Fruit fly (Drosophila melanogaster) whole organism, embryonic: ENCODE results near the gene Gli.

Experiments used
- Abd-B ChIP-seq: fragments of 200-800 bp; sonication (Bioruptor generic); optimal IDR thresholded peaks from 2 replicates; lab custom pipeline; 2018; ENCODE audit warnings: missing biosample characterization, mild to moderate bottlenecking, missing genetic modification characterization, moderate library complexity
- B-H2 ChIP-seq: fragments of 200-800 bp; sonication (Bioruptor generic); optimal IDR thresholded peaks from 2 replicates; lab custom pipeline; 2018; ENCODE audit warnings: missing biosample characterization, mild to moderate bottlenecking, missing genetic modification characterization
- Bteb2 ChIP-seq: fragments of 200-800 bp; sonication (Bioruptor generic); optimal IDR thresholded peaks from 2 replicates; lab custom pipeline; 2016; ENCODE audit warnings: missing biosample characterization, missing genetic modification characterization
- CG11695 ChIP-seq: fragments of 200-800 bp; sonication (Bioruptor generic); IDR thresholded peaks from 3 replicates; pipeline ENCODE4 v1.3.6; 2022; ENCODE audit warnings: missing biosample characterization, missing genetic modification characterization
- CG13287 ChIP-seq: fragments of 200-800 bp; sonication (Bioruptor generic); IDR thresholded peaks from 2 replicates; pipeline ENCODE4 v1.3.6; 2022; ENCODE audit warnings: missing biosample characterization, missing genetic modification characterization; ENCODE audit not compliant: partially characterized antibody
- CG15073 ChIP-seq: fragments of 200-800 bp; sonication (Bioruptor generic); optimal IDR thresholded peaks from 2 replicates; lab custom pipeline; 2016; ENCODE audit warnings: missing biosample characterization, missing genetic modification characterization
- CG15601 ChIP-seq: fragments of 200-800 bp; sonication (Bioruptor generic); optimal IDR thresholded peaks from 3 replicates; lab custom pipeline; 2019; ENCODE audit warnings: missing biosample characterization, mild to moderate bottlenecking, missing genetic modification characterization, moderate library complexity
- CG2120 ChIP-seq: fragments of 200-800 bp; sonication (Bioruptor generic); optimal IDR thresholded peaks from 3 replicates; lab custom pipeline; 2016; ENCODE audit warnings: missing biosample characterization, missing genetic modification characterization
- CG2678 ChIP-seq: fragments of 200-800 bp; sonication (Bioruptor generic); optimal IDR thresholded peaks from 3 replicates; lab custom pipeline; 2019; ENCODE audit warnings: missing biosample characterization, mild to moderate bottlenecking, missing genetic modification characterization, moderate library complexity
- CG30020 ChIP-seq: fragments of 200-800 bp; optimal IDR thresholded peaks from 2 replicates; lab custom pipeline; 2019; ENCODE audit warnings: missing biosample characterization, mild to moderate bottlenecking, missing genetic modification characterization, moderate library complexity
- CG3847 ChIP-seq: fragments of 200-800 bp; sonication (Bioruptor generic); IDR thresholded peaks from 2 replicates; pipeline ENCODE4 v1.3.6; 2022; ENCODE audit warnings: missing biosample characterization, missing genetic modification characterization
- CG6254 ChIP-seq: fragments of 200-800 bp; sonication (Bioruptor generic); optimal IDR thresholded peaks from 3 replicates; lab custom pipeline; 2017; ENCODE audit warnings: mild to moderate bottlenecking, missing biosample characterization, missing genetic modification reagents, missing genetic modification characterization
- CG6683 ChIP-seq: fragments of 200-800 bp; sonication (Bioruptor generic); optimal IDR thresholded peaks from 2 replicates; lab custom pipeline; 2017; ENCODE audit warnings: missing biosample characterization, mild to moderate bottlenecking, missing genetic modification characterization, missing genetic modification reagents
- Deaf1 ChIP-seq: fragments of 200-800 bp; optimal IDR thresholded peaks from 3 replicates; lab custom pipeline; 2019; ENCODE audit warnings: missing biosample characterization, mild to moderate bottlenecking, missing genetic modification characterization, moderate library complexity
- Dip2 ChIP-seq: fragments of 200-800 bp; sonication (Bioruptor generic); IDR thresholded peaks from 2 replicates; pipeline ENCODE4 v1.3.6; 2022; ENCODE audit warnings: missing biosample characterization, missing genetic modification characterization
- Dref ChIP-seq: fragments of 200-800 bp; sonication (Bioruptor generic); IDR thresholded peaks from 2 replicates; pipeline ENCODE4 v1.3.6; 2022; ENCODE audit warnings: missing biosample characterization, missing genetic modification characterization
- HLH3B ChIP-seq: fragments of 200-800 bp; sonication (Bioruptor generic); IDR thresholded peaks from 2 replicates; pipeline ENCODE4 v1.3.6; 2022; ENCODE audit warnings: missing biosample characterization, missing genetic modification characterization
- HmgD ChIP-seq: fragments of 200-800 bp; sonication (Bioruptor generic); optimal IDR thresholded peaks from 3 replicates; lab custom pipeline; 2016; ENCODE audit warnings: missing biosample characterization, missing genetic modification characterization
- Hr39 ChIP-seq: fragments of >200 bp; optimal IDR thresholded peaks from 2 replicates; lab custom pipeline; 2017
- Lim3 ChIP-seq: fragments of 200-800 bp; sonication (Bioruptor generic); IDR thresholded peaks from 2 replicates; pipeline ENCODE4 v1.3.6; 2022; ENCODE audit warnings: missing biosample characterization, missing genetic modification characterization
- MTF-1 ChIP-seq: fragments of 200-800 bp; sonication (Bioruptor generic); optimal IDR thresholded peaks from 2 replicates; lab custom pipeline; 2018; ENCODE audit warnings: missing biosample characterization, mild to moderate bottlenecking, missing genetic modification characterization, borderline replicate concordance
- Med ChIP-seq: fragments of 200-800 bp; sonication (Bioruptor generic); peaks from one replicate; lab custom pipeline; 2016; ENCODE audit warnings: missing biosample characterization, missing genetic modification characterization, mild to moderate bottlenecking, inconsistent platforms, moderate library complexity
- Neu2 ChIP-seq: fragments of 200-800 bp; sonication (Bioruptor generic); optimal IDR thresholded peaks from 3 replicates; lab custom pipeline; 2016; ENCODE audit warnings: missing biosample characterization, missing genetic modification characterization, borderline replicate concordance
- Nf-YA ChIP-seq: fragments of 200-800 bp; sonication (Bioruptor generic); IDR thresholded peaks from 2 replicates; pipeline ENCODE4 v1.3.6; 2022; ENCODE audit warnings: missing biosample characterization, missing genetic modification characterization
- Ravus ChIP-seq: fragments of 200-800 bp; sonication (Bioruptor generic); IDR thresholded peaks from 2 replicates; pipeline ENCODE4 v1.3.6; 2022; ENCODE audit warnings: missing biosample characterization, missing genetic modification characterization
- Side ChIP-seq: fragments of 200-800 bp; sonication (Bioruptor generic); optimal IDR thresholded peaks from 2 replicates; lab custom pipeline; 2016; ENCODE audit warnings: missing biosample characterization, missing genetic modification characterization
- Six4 ChIP-seq: fragments of 200-800 bp; sonication (Bioruptor generic); optimal IDR thresholded peaks from 2 replicates; lab custom pipeline; 2016; ENCODE audit warnings: missing biosample characterization, missing genetic modification characterization
- Sox100B ChIP-seq: fragments of 200-800 bp; sonication (Bioruptor generic); optimal IDR thresholded peaks from 3 replicates; lab custom pipeline; 2018; ENCODE audit warnings: missing biosample characterization, mild to moderate bottlenecking, missing genetic modification characterization
- TFAM ChIP-seq: fragments of 200-800 bp; sonication (Bioruptor generic); optimal IDR thresholded peaks from 2 replicates; lab custom pipeline; 2017; ENCODE audit warnings: missing biosample characterization, missing genetic modification characterization, inconsistent platforms
- Taf1 ChIP-seq: fragments of 200-800 bp; sonication (Bioruptor generic); IDR thresholded peaks from 2 replicates; pipeline ENCODE4 v1.3.6; 2022; ENCODE audit warnings: missing biosample characterization, missing genetic modification characterization
- Vsx1 ChIP-seq: fragments of 200-800 bp; sonication (Bioruptor generic); optimal IDR thresholded peaks from 2 replicates; lab custom pipeline; 2017; ENCODE audit warnings: missing biosample characterization, mild to moderate bottlenecking, missing genetic modification characterization, missing genetic modification reagents
- bigmax ChIP-seq: fragments of 200-800 bp; sonication (Bioruptor generic); optimal IDR thresholded peaks from 2 replicates; lab custom pipeline; 2018; ENCODE audit warnings: missing biosample characterization, mild to moderate bottlenecking, missing genetic modification characterization
- corto ChIP-seq: fragments of 200-800 bp; sonication (Bioruptor generic); optimal IDR thresholded peaks from 2 replicates; lab custom pipeline; 2016; ENCODE audit warnings: missing biosample characterization, mild to moderate bottlenecking, missing genetic modification characterization, moderate library complexity
- danr ChIP-seq: fragments of 200-800 bp; sonication (Bioruptor generic); IDR thresholded peaks from 2 replicates; pipeline ENCODE4 v1.3.6; 2022; ENCODE audit warnings: missing biosample characterization, missing genetic modification characterization
- fd3F ChIP-seq: fragments of 200-800 bp; sonication (Bioruptor generic); optimal IDR thresholded peaks from 2 replicates; lab custom pipeline; 2018; ENCODE audit warnings: missing biosample characterization, mild to moderate bottlenecking, missing genetic modification characterization, moderate library complexity
- grn ChIP-seq: fragments of 200-800 bp; sonication (Bioruptor generic); optimal IDR thresholded peaks from 3 replicates; lab custom pipeline; 2017; ENCODE audit warnings: missing biosample characterization, missing genetic modification characterization
- her ChIP-seq: fragments of 200-800 bp; sonication (Bioruptor generic); optimal IDR thresholded peaks from 2 replicates; lab custom pipeline; 2016; ENCODE audit warnings: missing biosample characterization, missing genetic modification characterization
- hth ChIP-seq: fragments of >200 bp; optimal IDR thresholded peaks from 2 replicates; lab custom pipeline; 2017; ENCODE audit warnings: inconsistent platforms
- jing ChIP-seq: fragments of 200-800 bp; sonication (Bioruptor generic); optimal IDR thresholded peaks from 2 replicates; lab custom pipeline; 2018; ENCODE audit warnings: missing biosample characterization, mild to moderate bottlenecking, missing genetic modification characterization
- kni ChIP-seq: fragments of 200-800 bp; sonication (Bioruptor generic); optimal IDR thresholded peaks from 3 replicates; lab custom pipeline; 2017; ENCODE audit warnings: mild to moderate bottlenecking, missing biosample characterization, missing genetic modification reagents, missing genetic modification characterization
- lbe ChIP-seq: fragments of 200-800 bp; sonication (Bioruptor generic); optimal IDR thresholded peaks from 2 replicates; lab custom pipeline; 2016; ENCODE audit warnings: missing biosample characterization, mild to moderate bottlenecking, missing genetic modification characterization
- luna ChIP-seq: fragments of 200-800 bp; sonication (Bioruptor generic); optimal IDR thresholded peaks from 2 replicates; lab custom pipeline; 2016; ENCODE audit warnings: missing biosample characterization, missing genetic modification characterization
- mirr ChIP-seq: fragments of 200-800 bp; sonication (Bioruptor generic); optimal IDR thresholded peaks from 3 replicates; lab custom pipeline; 2018; ENCODE audit warnings: missing biosample characterization, mild to moderate bottlenecking, missing genetic modification characterization
- oc ChIP-seq: fragments of 200-800 bp; sonication (Bioruptor generic); optimal IDR thresholded peaks from 2 replicates; lab custom pipeline; 2018; ENCODE audit warnings: missing biosample characterization, mild to moderate bottlenecking, missing genetic modification characterization, moderate library complexity
- peb ChIP-seq: fragments of 200-800 bp; sonication (Bioruptor generic); IDR thresholded peaks from 2 replicates; pipeline ENCODE4 v1.3.6; 2022; ENCODE audit warnings: missing biosample characterization, missing genetic modification characterization
- pfk ChIP-seq: fragments of 200-800 bp; sonication (Bioruptor generic); optimal IDR thresholded peaks from 2 replicates; lab custom pipeline; 2018; ENCODE audit warnings: missing biosample characterization, mild to moderate bottlenecking, missing genetic modification characterization, moderate library complexity
- prd ChIP-seq, 3 experiments: fragments of >200 bp in 2 of 3; fragments of 200-800 bp in 1 of 3; sonication (Bioruptor generic) in 1 of 3; optimal IDR thresholded peaks in 2 of 3; IDR thresholded peaks in 1 of 3; 2 replicates in 2 of 3; 3 replicates in 1 of 3; pipeline versions ENCODE4 v1.3.6 to Lab custom; 2017 to 2022; ENCODE audit warnings: missing biosample characterization in 1 of 3, missing genetic modification characterization in 1 of 3
- repo ChIP-seq: fragments of 200-800 bp; sonication (Bioruptor generic); optimal IDR thresholded peaks from 2 replicates; lab custom pipeline; 2016; ENCODE audit warnings: missing biosample characterization, missing genetic modification characterization
- slbo ChIP-seq: fragments of 200-800 bp; sonication (Bioruptor generic); IDR thresholded peaks from 2 replicates; pipeline ENCODE4 v1.3.6; 2022; ENCODE audit warnings: missing biosample characterization, missing genetic modification characterization
- tna ChIP-seq: fragments of 200-800 bp; sonication (Bioruptor generic); IDR thresholded peaks from 2 replicates; pipeline ENCODE4 v1.3.6; 2022; ENCODE audit warnings: missing biosample characterization, missing genetic modification characterization; ENCODE audit not compliant: partially characterized antibody
- vvl ChIP-seq: fragments of 200-800 bp; sonication (Bioruptor generic); IDR thresholded peaks from 2 replicates; pipeline ENCODE4 v1.3.6; 2022; ENCODE audit warnings: missing biosample characterization, missing genetic modification characterization
- z ChIP-seq: fragments of 200-800 bp; sonication (Bioruptor generic); IDR thresholded peaks from 3 replicates; pipeline ENCODE4 v1.3.6; 2022; ENCODE audit warnings: missing biosample characterization, missing genetic modification characterization

The Gli gene

dm6 chr2L:15760666-15761065 is 1.9 kb downstream of the Gli start (continued):
- TF ChIP-seq slbo (GFP tag; lab: Robert Waterston, UW) (no peak), bigmax (GFP tag; lab: Kevin White, UChicago) (no peak), lbe (GFP tag; lab: Kevin White, UChicago) (no peak), Sox100B (GFP tag; lab: Kevin White, UChicago) (no peak), tna (GFP tag; lab: Robert Waterston, UW) (no peak), Med (GFP tag; lab: Kevin White, UChicago) (no peak), CG6683 (GFP tag; lab: Kevin White, UChicago) (no peak), fd3F (GFP tag; lab: Kevin White, UChicago) (no peak), z (GFP tag; lab: Robert Waterston, UW) (peak; percentile 82), CG3847 (GFP tag; lab: Robert Waterston, UW) (no peak), CG2120 (peak; percentile 5), peb (no peak), TFAM (GFP tag; lab: Kevin White, UChicago) (no peak), Abd-B (no peak), Vsx1 (GFP tag; lab: Kevin White, UChicago) (no peak), CG6254 (no peak), Bteb2 (no peak), Dref (no peak), CG11695 (GFP tag; lab: Robert Waterston, UW) (no peak), mirr (GFP tag; lab: Kevin White, UChicago) (no peak), CG15601 (tag; lab: Kevin White, UChicago) (no peak), Ravus (GFP tag; lab: Robert Waterston, UW) (no peak), CG13287 (GFP tag; lab: Robert Waterston, UW) (peak; percentile 25; the same call in 1 of the 2 replicates), B-H2 (no peak), hth (lab: Kevin White, UChicago) (no peak), jing (GFP tag; lab: Kevin White, UChicago) (no peak), danr (GFP tag; lab: Robert Waterston, UW) (no peak), CG2678 (tag; lab: Kevin White, UChicago) (no peak), corto (no peak), Nf-YA (GFP tag; lab: Robert Waterston, UW) (no peak), pfk (GFP tag; lab: Kevin White, UChicago) (no peak), Taf1 (no peak), grn (no peak), HmgD (no peak), HLH3B (GFP tag; lab: Robert Waterston, UW) (no peak), Hr39 (lab: Kevin White, UChicago) (no peak), Deaf1 (no peak), prd (optimal IDR thresholded peaks at IDR 0.05; lab: Kevin White, UChicago) (no peak), prd (GFP tag; IDR thresholded peaks at IDR 0.05; lab: Robert Waterston, UW) (0 out of 3 replicates have a peak, but pooled peaks have one; percentile 12), CG30020 (tag; lab: Kevin White, UChicago) (no peak), oc (tag; lab: Kevin White, UChicago) (no peak), luna (GFP tag; lab: Kevin White, UChicago) (no peak), her (GFP tag; lab: Kevin White, UChicago) (no peak), Lim3 (GFP tag; lab: Robert Waterston, UW) (no peak), kni (GFP tag; lab: Kevin White, UChicago) (peak; percentile 21), vvl (peak; percentile 44), Dip2 (GFP tag; lab: Robert Waterston, UW) (no peak), Six4 (GFP tag; lab: Kevin White, UChicago) (no peak), Side (GFP tag; lab: Kevin White, UChicago) (no peak), MTF-1 (GFP tag; lab: Kevin White, UChicago) (no peak), repo (GFP tag; lab: Kevin White, UChicago) (no peak), Neu2 (GFP tag; lab: Kevin White, UChicago) (no peak), CG15073 (no peak)
